Fruit fly (Drosophila melanogaster) whole organism, embryonic: ENCODE results near the gene CG10993.
A peak's percentile ranks its signal among the peaks of the same experiment; 100 is the strongest.

Experiments used
- CG10979 ChIP-seq: fragments of 200-800 bp; sonication (Bioruptor generic); optimal IDR thresholded peaks from 2 replicates; lab custom pipeline; 2018; ENCODE audit warnings: missing biosample characterization, mild to moderate bottlenecking, missing genetic modification characterization, moderate library complexity
- CG11560 ChIP-seq: fragments of 200-800 bp; sonication (Bioruptor generic); IDR thresholded peaks from 3 replicates; pipeline ENCODE4 v1.3.6; 2022; ENCODE audit warnings: missing biosample characterization, missing genetic modification characterization
- CG11723 ChIP-seq: fragments of 200-800 bp; sonication (Bioruptor generic); optimal IDR thresholded peaks from 2 replicates; lab custom pipeline; 2017; ENCODE audit warnings: missing biosample characterization, mild to moderate bottlenecking, missing genetic modification characterization
- CG1233 ChIP-seq: fragments of 200-800 bp; sonication (Bioruptor generic); optimal IDR thresholded peaks from 4 replicates; lab custom pipeline; 2018; ENCODE audit warnings: missing biosample characterization, mild to moderate bottlenecking, missing genetic modification characterization
- CG12942 ChIP-seq: fragments of 200-800 bp; sonication (Bioruptor generic); optimal IDR thresholded peaks from 3 replicates; lab custom pipeline; 2016; ENCODE audit warnings: missing biosample characterization, missing genetic modification characterization
- CG14050 ChIP-seq: fragments of 200-800 bp; sonication (Bioruptor generic); IDR thresholded peaks from 3 replicates; pipeline ENCODE4 v1.3.6; 2022; ENCODE audit warnings: missing biosample characterization, missing genetic modification characterization
- CG15073 ChIP-seq: fragments of 200-800 bp; sonication (Bioruptor generic); optimal IDR thresholded peaks from 2 replicates; lab custom pipeline; 2016; ENCODE audit warnings: missing biosample characterization, missing genetic modification characterization
- CG15479 ChIP-seq: fragments of 200-800 bp; sonication (Bioruptor generic); optimal IDR thresholded peaks from 3 replicates; lab custom pipeline; 2019; ENCODE audit warnings: missing biosample characterization, mild to moderate bottlenecking, missing genetic modification characterization, moderate library complexity
- CG15514 ChIP-seq: fragments of 200-800 bp; sonication (Bioruptor generic); optimal IDR thresholded peaks from 3 replicates; lab custom pipeline; 2017; ENCODE audit warnings: missing biosample characterization, missing genetic modification characterization, mild to moderate bottlenecking, moderate library complexity, missing genetic modification reagents
- CG17385 ChIP-seq: fragments of 200-800 bp; sonication (Bioruptor generic); optimal IDR thresholded peaks from 3 replicates; lab custom pipeline; 2018; ENCODE audit warnings: missing biosample characterization, mild to moderate bottlenecking, missing genetic modification characterization
- CG2712 ChIP-seq: fragments of 200-800 bp; optimal IDR thresholded peaks from 3 replicates; lab custom pipeline; 2019; ENCODE audit warnings: missing biosample characterization, mild to moderate bottlenecking, missing genetic modification characterization, moderate library complexity
- CG33213 ChIP-seq: fragments of 200-800 bp; sonication (Bioruptor generic); optimal IDR thresholded peaks from 3 replicates; lab custom pipeline; 2016; ENCODE audit warnings: missing biosample characterization, missing genetic modification characterization
- CG3726 ChIP-seq: fragments of 200-800 bp; sonication (Bioruptor generic); IDR thresholded peaks from 3 replicates; pipeline ENCODE4, ENCODE4 v1.3.6; 2022; ENCODE audit warnings: missing biosample characterization, missing genetic modification characterization
- CG8359 ChIP-seq: fragments of 200-800 bp; sonication (Bioruptor generic); optimal IDR thresholded peaks from 2 replicates; lab custom pipeline; 2017; ENCODE audit warnings: missing biosample characterization, mild to moderate bottlenecking, missing genetic modification characterization, borderline replicate concordance
- CG8478 ChIP-seq: fragments of >200 bp; optimal IDR thresholded peaks from 2 replicates; lab custom pipeline; 2018
- CG8924 ChIP-seq: fragments of 200-800 bp; optimal IDR thresholded peaks from 3 replicates; lab custom pipeline; 2019; ENCODE audit warnings: missing biosample characterization, mild to moderate bottlenecking, missing genetic modification characterization, moderate library complexity
- D ChIP-seq, 2 experiments: fragments of 200-800 bp in 1 of 2; fragments of >200 bp in 1 of 2; sonication (Bioruptor generic) in 1 of 2; optimal IDR thresholded peaks; 2 replicates in 1 of 2; 3 replicates in 1 of 2; lab custom pipeline; 2017; ENCODE audit warnings: mild to moderate bottlenecking in 1 of 2, missing biosample characterization in 1 of 2, missing genetic modification characterization in 1 of 2, missing genetic modification reagents in 1 of 2
- Dip2 ChIP-seq: fragments of 200-800 bp; sonication (Bioruptor generic); IDR thresholded peaks from 2 replicates; pipeline ENCODE4 v1.3.6; 2022; ENCODE audit warnings: missing biosample characterization, missing genetic modification characterization
- E2f1 ChIP-seq: fragments of 200-800 bp; sonication (Bioruptor generic); IDR thresholded peaks from 2 replicates; pipeline ENCODE4 v1.3.6; 2022; ENCODE audit warnings: missing biosample characterization, missing genetic modification characterization
- Jarid2 ChIP-seq: fragments of 200-800 bp; sonication (Bioruptor generic); optimal IDR thresholded peaks from 3 replicates; lab custom pipeline; 2017; ENCODE audit warnings: mild to moderate bottlenecking, missing biosample characterization, missing genetic modification reagents, missing genetic modification characterization
- Mes4 ChIP-seq: fragments of 200-800 bp; sonication (Bioruptor generic); optimal IDR thresholded peaks from 2 replicates; lab custom pipeline; 2016; ENCODE audit warnings: missing biosample characterization, missing genetic modification characterization
- Myb ChIP-seq: fragments of 200-800 bp; sonication (Bioruptor generic); optimal IDR thresholded peaks from 2 replicates; lab custom pipeline; 2016; ENCODE audit warnings: missing biosample characterization, missing genetic modification characterization
- NK7.1 ChIP-seq: fragments of 200-800 bp; sonication (Bioruptor generic); optimal IDR thresholded peaks from 3 replicates; lab custom pipeline; 2016; ENCODE audit warnings: missing biosample characterization, missing genetic modification characterization
- Nf-YA ChIP-seq: fragments of 200-800 bp; sonication (Bioruptor generic); IDR thresholded peaks from 2 replicates; pipeline ENCODE4 v1.3.6; 2022; ENCODE audit warnings: missing biosample characterization, missing genetic modification characterization
- Spps ChIP-seq: fragments of 200-800 bp; sonication (Bioruptor generic); optimal IDR thresholded peaks from 2 replicates; lab custom pipeline; 2018; ENCODE audit warnings: missing biosample characterization, mild to moderate bottlenecking, missing genetic modification characterization
- cg ChIP-seq: fragments of 200-800 bp; sonication (Bioruptor generic); optimal IDR thresholded peaks from 3 replicates; lab custom pipeline; 2019; ENCODE audit warnings: missing biosample characterization, mild to moderate bottlenecking, missing genetic modification characterization, moderate library complexity
- ci ChIP-seq: fragments of 200-800 bp; sonication (Bioruptor generic); IDR thresholded peaks from 3 replicates; pipeline ENCODE4 v1.3.6; 2022; ENCODE audit warnings: missing biosample characterization, missing genetic modification characterization
- crol ChIP-seq: fragments of 200-800 bp; sonication (Bioruptor generic); IDR thresholded peaks from 2 replicates; pipeline ENCODE4 v1.3.6; 2022; ENCODE audit warnings: missing biosample characterization, missing genetic modification characterization
- dmrt11E ChIP-seq: fragments of 200-800 bp; sonication (Bioruptor generic); optimal IDR thresholded peaks from 3 replicates; lab custom pipeline; 2018; ENCODE audit warnings: missing biosample characterization, mild to moderate bottlenecking, missing genetic modification characterization, moderate library complexity
- dmrt99B ChIP-seq: fragments of 200-800 bp; sonication (Bioruptor generic); optimal IDR thresholded peaks from 2 replicates; lab custom pipeline; 2018; ENCODE audit warnings: missing biosample characterization, mild to moderate bottlenecking, missing genetic modification characterization, moderate library complexity
- fru ChIP-seq: fragments of >200 bp; optimal IDR thresholded peaks from 2 replicates; lab custom pipeline; 2017
- gce ChIP-seq: fragments of 200-800 bp; sonication (Bioruptor generic); IDR thresholded peaks from 3 replicates; pipeline ENCODE4 v1.3.6; 2022; ENCODE audit warnings: missing biosample characterization, missing genetic modification characterization
- gem ChIP-seq: fragments of 200-800 bp; sonication (Bioruptor generic); optimal IDR thresholded peaks from 2 replicates; lab custom pipeline; 2019; ENCODE audit warnings: missing biosample characterization, mild to moderate bottlenecking, missing genetic modification characterization, moderate library complexity
- h ChIP-seq: fragments of >200 bp; optimal IDR thresholded peaks from 2 replicates; lab custom pipeline; 2017
- her ChIP-seq: fragments of 200-800 bp; sonication (Bioruptor generic); optimal IDR thresholded peaks from 2 replicates; lab custom pipeline; 2016; ENCODE audit warnings: missing biosample characterization, missing genetic modification characterization
- lab ChIP-seq: fragments of 200-800 bp; sonication (Bioruptor generic); optimal IDR thresholded peaks from 3 replicates; lab custom pipeline; 2017; ENCODE audit warnings: missing biosample characterization, missing genetic modification characterization, mild to moderate bottlenecking, moderate library complexity, missing genetic modification reagents
- lbe ChIP-seq: fragments of 200-800 bp; sonication (Bioruptor generic); optimal IDR thresholded peaks from 2 replicates; lab custom pipeline; 2016; ENCODE audit warnings: missing biosample characterization, mild to moderate bottlenecking, missing genetic modification characterization
- lmd ChIP-seq: fragments of 200-800 bp; sonication (Bioruptor generic); IDR thresholded peaks from 2 replicates; pipeline ENCODE4 v1.3.6; 2022; ENCODE audit warnings: missing biosample characterization, missing genetic modification characterization
- maf-S ChIP-seq: fragments of 200-800 bp; sonication (Bioruptor generic); optimal IDR thresholded peaks from 2 replicates; lab custom pipeline; 2016; ENCODE audit warnings: missing biosample characterization, missing genetic modification characterization
- nau ChIP-seq: fragments of 200-800 bp; sonication (Bioruptor generic); optimal IDR thresholded peaks from 3 replicates; lab custom pipeline; 2017; ENCODE audit warnings: missing biosample characterization, mild to moderate bottlenecking, missing genetic modification characterization, missing genetic modification reagents
- nerfin-1 ChIP-seq: fragments of 200-800 bp; sonication (Bioruptor generic); optimal IDR thresholded peaks from 3 replicates; lab custom pipeline; 2019; ENCODE audit warnings: missing biosample characterization, mild to moderate bottlenecking, missing genetic modification characterization, moderate library complexity
- nmo ChIP-seq: fragments of 200-800 bp; sonication (Bioruptor generic); optimal IDR thresholded peaks from 2 replicates; lab custom pipeline; 2018; ENCODE audit warnings: missing biosample characterization, mild to moderate bottlenecking, missing genetic modification characterization, moderate library complexity
- pita ChIP-seq: fragments of 200-800 bp; sonication (Bioruptor generic); optimal IDR thresholded peaks from 2 replicates; lab custom pipeline; 2017; ENCODE audit warnings: missing biosample characterization, mild to moderate bottlenecking, missing genetic modification characterization
- row ChIP-seq: fragments of 200-800 bp; sonication (Bioruptor generic); IDR thresholded peaks from 3 replicates; pipeline ENCODE4 v1.3.6; 2022; ENCODE audit warnings: missing biosample characterization, missing genetic modification characterization
- sens ChIP-seq: fragments of 200-800 bp; sonication (Bioruptor generic); peaks from one replicate; lab custom pipeline; 2016; ENCODE audit warnings: missing biosample characterization, missing genetic modification characterization
- sob ChIP-seq: fragments of 200-800 bp; sonication (Bioruptor generic); IDR thresholded peaks from 2 replicates; pipeline ENCODE4 v1.3.6; 2022; ENCODE audit warnings: missing biosample characterization, missing genetic modification characterization
- stwl ChIP-seq: fragments of 200-800 bp; sonication (Bioruptor generic); optimal IDR thresholded peaks from 3 replicates; lab custom pipeline; 2018; ENCODE audit warnings: missing biosample characterization, mild to moderate bottlenecking, missing genetic modification characterization, moderate library complexity
- trem ChIP-seq: fragments of 200-800 bp; optimal IDR thresholded peaks from 3 replicates; lab custom pipeline; 2019; ENCODE audit warnings: missing biosample characterization, mild to moderate bottlenecking, missing genetic modification characterization, moderate library complexity
- trh ChIP-seq: fragments of 200-800 bp; sonication (Bioruptor generic); optimal IDR thresholded peaks from 2 replicates; lab custom pipeline; 2016; ENCODE audit warnings: missing biosample characterization, missing genetic modification characterization
- twi ChIP-seq: fragments of 200-800 bp; optimal IDR thresholded peaks from 2 replicates; lab custom pipeline; 2019; ENCODE audit warnings: missing biosample characterization, mild to moderate bottlenecking, missing genetic modification characterization, moderate library complexity
- vnd ChIP-seq: fragments of 200-800 bp; sonication (Bioruptor generic); IDR thresholded peaks from 3 replicates; pipeline ENCODE4 v1.3.6; 2022; ENCODE audit warnings: missing biosample characterization, missing genetic modification characterization; ENCODE audit not compliant: partially characterized antibody
- wor ChIP-seq: fragments of 200-800 bp; sonication (Bioruptor generic); IDR thresholded peaks from 2 replicates; pipeline ENCODE4 v1.3.6; 2022; ENCODE audit warnings: missing biosample characterization, missing genetic modification characterization

CG10993 gene

DNA sequence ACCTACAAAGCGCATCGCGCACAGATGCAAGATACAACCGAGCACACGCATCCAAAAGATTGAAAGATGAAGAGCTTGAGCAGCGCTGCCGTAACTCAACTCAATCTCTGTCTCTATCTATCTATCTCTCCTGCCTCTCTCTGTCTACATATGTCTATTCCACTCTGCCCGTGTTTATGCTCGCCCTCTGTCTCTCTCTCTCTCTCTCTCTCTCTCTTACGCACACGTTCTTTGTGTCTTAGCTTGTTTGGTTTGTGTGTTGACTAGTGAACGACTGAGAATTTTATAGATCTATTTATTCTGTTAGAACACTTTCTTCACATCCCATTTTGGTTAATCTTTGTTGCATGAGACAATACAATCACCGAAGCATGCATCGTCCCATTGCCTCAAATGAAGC is 14.6 kb upstream of the CG10993 start (continued):
- peak; percentile 27 for TF ChIP-seq twi (tag; lab: Kevin White, UChicago)
- peak; percentile 32 for TF ChIP-seq D (optimal IDR thresholded peaks at IDR 0.05; lab: Kevin White, UChicago)
- no peak for TF ChIP-seq D (GFP tag; optimal IDR thresholded peaks at IDR 0.05; lab: Kevin White, UChicago)
- TF ChIP-seq CG12942: no peak
- TF ChIP-seq h (lab: Kevin White, UChicago): no peak
- peak; percentile 43; the same call in 1 of the 2 replicates for TF ChIP-seq sob (GFP tag; lab: Robert Waterston, UW)
- no peak for TF ChIP-seq CG3726
- peak; percentile 59 for TF ChIP-seq stwl
- no peak for TF ChIP-seq CG2712 (tag; lab: Kevin White, UChicago)
- no peak for TF ChIP-seq CG11560
- peak; percentile 10 for TF ChIP-seq CG8924 (tag; lab: Kevin White, UChicago)
- TF ChIP-seq maf-S (GFP tag; lab: Kevin White, UChicago): no peak
- peak; percentile 22 for TF ChIP-seq Spps (tag; lab: Kevin White, UChicago)
- TF ChIP-seq Mes4: peak; percentile 15
- peak; percentile 87 for TF ChIP-seq sens (GFP tag; lab: Kevin White, UChicago)
- TF ChIP-seq fru (lab: Kevin White, UChicago): no peak
- TF ChIP-seq CG11723 (GFP tag; lab: Kevin White, UChicago): no peak
- no peak for TF ChIP-seq her (GFP tag; lab: Kevin White, UChicago)
- no peak for TF ChIP-seq nau (GFP tag; lab: Kevin White, UChicago)
- TF ChIP-seq lmd (GFP tag; lab: Robert Waterston, UW): no peak
- TF ChIP-seq E2f1 (GFP tag; lab: Robert Waterston, UW): no peak
- TF ChIP-seq cg (GFP tag; lab: Kevin White, UChicago): peak; percentile 82
- no peak for TF ChIP-seq CG15514 (GFP tag; lab: Kevin White, UChicago)
- no peak for TF ChIP-seq CG17385
- no peak for TF ChIP-seq dmrt99B
- TF ChIP-seq CG15073 (GFP tag; lab: Kevin White, UChicago): no peak
- TF ChIP-seq nmo (GFP tag; lab: Kevin White, UChicago): peak; percentile 23
- TF ChIP-seq CG8478: peak; percentile 91
- TF ChIP-seq vnd (GFP tag; lab: Robert Waterston, UW): no peak
- TF ChIP-seq dmrt11E (tag; lab: Kevin White, UChicago): peak; percentile 16
- peak; percentile 5 for TF ChIP-seq lab (GFP tag; lab: Kevin White, UChicago)
- no peak for TF ChIP-seq trem (tag; lab: Kevin White, UChicago)
- TF ChIP-seq gem (tag; lab: Kevin White, UChicago): peak; percentile 1
- TF ChIP-seq CG33213: no peak
- TF ChIP-seq NK7.1 (GFP tag; lab: Kevin White, UChicago): no peak
- 0 out of 3 replicates have a peak, but pooled peaks have one; percentile 19 for TF ChIP-seq ci (GFP tag; lab: Robert Waterston, UW)
- TF ChIP-seq CG15479: peak; percentile 27
- TF ChIP-seq lbe (GFP tag; lab: Kevin White, UChicago): no peak
- 0 out of 3 replicates have a peak, but pooled peaks have one; percentile 8 for TF ChIP-seq row (GFP tag; lab: Robert Waterston, UW)
- TF ChIP-seq CG1233 (GFP tag; lab: Kevin White, UChicago): peak; percentile 21
- no peak for TF ChIP-seq Jarid2 (GFP tag; lab: Kevin White, UChicago)
- TF ChIP-seq CG8359: no peak
- TF ChIP-seq gce (GFP tag; lab: Robert Waterston, UW): peak; percentile 10; the same call in 1 of the 3 replicates
- no peak for TF ChIP-seq crol (GFP tag; lab: Robert Waterston, UW)
- peak; percentile 3 for TF ChIP-seq pita
- TF ChIP-seq Myb (GFP tag; lab: Kevin White, UChicago): no peak
- no peak for TF ChIP-seq Dip2
- no peak for TF ChIP-seq Nf-YA (GFP tag; lab: Robert Waterston, UW)
- no peak for TF ChIP-seq wor (GFP tag; lab: Robert Waterston, UW)
- TF ChIP-seq CG14050: no peak
- no peak for TF ChIP-seq trh (GFP tag; lab: Kevin White, UChicago)
- peak; percentile 18 for TF ChIP-seq nerfin-1 (tag; lab: Kevin White, UChicago)
- peak; percentile 15 for TF ChIP-seq CG10979
